Fruit fly (Drosophila melanogaster) whole organism, prepupa: ENCODE data around the gene CG32099.

ENCODE experiments used
- Blimp-1 ChIP-seq: fragments of 200-800 bp; sonication (Bioruptor generic); optimal IDR thresholded peaks from 3 replicates; lab custom pipeline; 2017; ENCODE audit warnings: missing biosample characterization, missing genetic modification characterization, mild to moderate bottlenecking, moderate library complexity, missing genetic modification reagents
- CG10631 ChIP-seq: fragments of 200-800 bp; sonication (Bioruptor generic); optimal IDR thresholded peaks from 2 replicates; lab custom pipeline; 2016; ENCODE audit warnings: missing biosample characterization, missing genetic modification characterization
- CG10669 ChIP-seq: fragments of 200-800 bp; sonication (Bioruptor generic); optimal IDR thresholded peaks from 3 replicates; lab custom pipeline; 2018; ENCODE audit warnings: missing biosample characterization, mild to moderate bottlenecking, missing genetic modification characterization, moderate library complexity
- CG11762 ChIP-seq: fragments of 200-800 bp; sonication (Bioruptor generic); optimal IDR thresholded peaks from 3 replicates; lab custom pipeline; 2016; ENCODE audit warnings: missing biosample characterization, missing genetic modification characterization; ENCODE audit not compliant: insufficient read depth
- CG16779 ChIP-seq: fragments of 200-800 bp; sonication (Bioruptor generic); optimal IDR thresholded peaks from 3 replicates; lab custom pipeline; 2017; ENCODE audit warnings: missing biosample characterization, mild to moderate bottlenecking, missing genetic modification characterization
- CG3032 ChIP-seq: fragments of 200-800 bp; optimal IDR thresholded peaks from 2 replicates; lab custom pipeline; 2019; ENCODE audit warnings: missing biosample characterization, mild to moderate bottlenecking, missing genetic modification characterization, moderate library complexity
- CG32006 ChIP-seq: fragments of 200-800 bp; sonication (Bioruptor generic); optimal IDR thresholded peaks from 3 replicates; lab custom pipeline; 2017; ENCODE audit warnings: missing biosample characterization, mild to moderate bottlenecking, missing genetic modification characterization
- CG34406 ChIP-seq: fragments of 200-800 bp; sonication (Bioruptor generic); optimal IDR thresholded peaks from 3 replicates; lab custom pipeline; 2016; ENCODE audit warnings: missing biosample characterization, missing genetic modification characterization
- CG3919 ChIP-seq: fragments of 200-800 bp; sonication (Bioruptor generic); optimal IDR thresholded peaks from 3 replicates; lab custom pipeline; 2016; ENCODE audit warnings: missing biosample characterization, missing genetic modification characterization
- CG6792 ChIP-seq: fragments of 200-800 bp; sonication (Bioruptor generic); optimal IDR thresholded peaks from 3 replicates; lab custom pipeline; 2016; ENCODE audit warnings: missing biosample characterization, missing genetic modification characterization
- CG6808 ChIP-seq: fragments of 200-800 bp; sonication (Bioruptor generic); optimal IDR thresholded peaks from 3 replicates; lab custom pipeline; 2017; ENCODE audit warnings: missing biosample characterization, missing genetic modification characterization, mild to moderate bottlenecking, moderate library complexity, missing genetic modification reagents
- CG7368 ChIP-seq: fragments of 200-800 bp; sonication (Bioruptor generic); optimal IDR thresholded peaks from 3 replicates; lab custom pipeline; 2016; ENCODE audit warnings: missing biosample characterization, missing genetic modification characterization
- CG8119 ChIP-seq: fragments of 200-800 bp; sonication (Bioruptor generic); IDR thresholded peaks from 3 replicates; pipeline ENCODE4 v1.3.6; 2022; ENCODE audit warnings: missing biosample characterization, missing genetic modification characterization
- CG8632 ChIP-seq: fragments of 200-800 bp; sonication (Bioruptor generic); optimal IDR thresholded peaks from 3 replicates; lab custom pipeline; 2016; ENCODE audit warnings: missing biosample characterization, missing genetic modification characterization
- CG9139 ChIP-seq: fragments of 200-800 bp; sonication (Bioruptor generic); optimal IDR thresholded peaks from 3 replicates; lab custom pipeline; 2017; ENCODE audit warnings: missing biosample characterization, mild to moderate bottlenecking, missing genetic modification characterization
- Eip75B ChIP-seq: fragments of 200-800 bp; sonication (Bioruptor generic); optimal IDR thresholded peaks from 3 replicates; lab custom pipeline; 2016; ENCODE audit warnings: missing biosample characterization, missing genetic modification characterization
- Eip78C ChIP-seq: fragments of 200-800 bp; sonication (Bioruptor generic); peaks from one replicate; lab custom pipeline; 2016; ENCODE audit warnings: missing biosample characterization, missing genetic modification characterization
- Ets96B ChIP-seq: fragments of 200-800 bp; optimal IDR thresholded peaks from 2 replicates; lab custom pipeline; 2019; ENCODE audit warnings: missing biosample characterization, mild to moderate bottlenecking, missing genetic modification characterization, moderate library complexity
- Gug ChIP-seq: fragments of 200-800 bp; sonication (Bioruptor generic); IDR thresholded peaks from 2 replicates; pipeline ENCODE4 v1.3.6; 2022; ENCODE audit warnings: missing biosample characterization, missing genetic modification characterization
- Hr39 ChIP-seq: fragments of 200-800 bp; sonication (Bioruptor generic); optimal IDR thresholded peaks from 2 replicates; lab custom pipeline; 2016; ENCODE audit warnings: missing biosample characterization, missing genetic modification characterization
- Hr4 ChIP-seq: fragments of 200-800 bp; sonication (Bioruptor generic); optimal IDR thresholded peaks from 3 replicates; lab custom pipeline; 2016; ENCODE audit warnings: missing biosample characterization, missing genetic modification characterization
- Lpt ChIP-seq: fragments of 200-800 bp; sonication (Bioruptor generic); optimal IDR thresholded peaks from 3 replicates; lab custom pipeline; 2016; ENCODE audit warnings: missing biosample characterization, missing genetic modification characterization
- Met ChIP-seq: fragments of 200-800 bp; sonication (Bioruptor generic); optimal IDR thresholded peaks from 3 replicates; lab custom pipeline; 2016; ENCODE audit warnings: missing biosample characterization, missing genetic modification characterization
- OdsH ChIP-seq: fragments of 200-800 bp; sonication (Bioruptor generic); optimal IDR thresholded peaks from 3 replicates; lab custom pipeline; 2016; ENCODE audit warnings: missing biosample characterization, missing genetic modification characterization
- Smox ChIP-seq: fragments of 200-800 bp; sonication (Bioruptor generic); optimal IDR thresholded peaks from 3 replicates; lab custom pipeline; 2016; ENCODE audit warnings: missing biosample characterization, missing genetic modification characterization
- Sox102F ChIP-seq: fragments of 200-800 bp; sonication (Bioruptor generic); optimal IDR thresholded peaks from 2 replicates; lab custom pipeline; 2016; ENCODE audit warnings: missing biosample characterization, mild to moderate bottlenecking, missing genetic modification characterization
- Sox14 ChIP-seq: fragments of 200-800 bp; sonication (Bioruptor generic); optimal IDR thresholded peaks from 3 replicates; lab custom pipeline; 2016; ENCODE audit warnings: missing biosample characterization, missing genetic modification characterization
- Sox15 ChIP-seq: fragments of 200-800 bp; sonication (Bioruptor generic); optimal IDR thresholded peaks from 3 replicates; lab custom pipeline; 2016; ENCODE audit warnings: missing biosample characterization, missing genetic modification characterization
- achi ChIP-seq: fragments of 200-800 bp; sonication (Bioruptor generic); optimal IDR thresholded peaks from 3 replicates; lab custom pipeline; 2016; ENCODE audit warnings: missing biosample characterization, missing genetic modification characterization
- acj6 ChIP-seq: fragments of 200-800 bp; sonication (Bioruptor generic); optimal IDR thresholded peaks from 3 replicates; lab custom pipeline; 2016; ENCODE audit warnings: missing biosample characterization, missing genetic modification characterization
- cyc ChIP-seq: fragments of 200-800 bp; sonication (Bioruptor generic); optimal IDR thresholded peaks from 3 replicates; lab custom pipeline; 2016; ENCODE audit warnings: missing biosample characterization, missing genetic modification characterization
- dac ChIP-seq: fragments of 200-800 bp; sonication (Bioruptor generic); optimal IDR thresholded peaks from 2 replicates; lab custom pipeline; 2017; ENCODE audit warnings: missing biosample characterization, mild to moderate bottlenecking, missing genetic modification characterization
- dsx ChIP-seq: fragments of 200-800 bp; optimal IDR thresholded peaks from 3 replicates; lab custom pipeline; 2019; ENCODE audit warnings: missing biosample characterization, mild to moderate bottlenecking, missing genetic modification characterization, moderate library complexity; ENCODE audit not compliant: poor library complexity, severe bottlenecking
- esn ChIP-seq: fragments of 200-800 bp; sonication (Bioruptor generic); optimal IDR thresholded peaks from 2 replicates; lab custom pipeline; 2016; ENCODE audit warnings: missing biosample characterization, mild to moderate bottlenecking, missing genetic modification characterization, moderate library complexity
- fd59A ChIP-seq: fragments of 200-800 bp; sonication (Bioruptor generic); optimal IDR thresholded peaks from 2 replicates; lab custom pipeline; 2017; ENCODE audit warnings: missing biosample characterization, mild to moderate bottlenecking, missing genetic modification characterization, missing genetic modification reagents
- fd85E ChIP-seq: fragments of 200-800 bp; sonication (Bioruptor generic); optimal IDR thresholded peaks from 3 replicates; lab custom pipeline; 2016; ENCODE audit warnings: missing biosample characterization, missing genetic modification characterization
- net ChIP-seq: fragments of 200-800 bp; sonication (Bioruptor generic); optimal IDR thresholded peaks from 3 replicates; lab custom pipeline; 2016; ENCODE audit warnings: missing biosample characterization, missing genetic modification characterization
- spab ChIP-seq: fragments of 200-800 bp; sonication (Bioruptor generic); optimal IDR thresholded peaks from 2 replicates; lab custom pipeline; 2017; ENCODE audit warnings: missing biosample characterization, mild to moderate bottlenecking, missing genetic modification characterization, missing genetic modification reagents
- ss ChIP-seq, 2 experiments: fragments of 200-800 bp; sonication (Bioruptor generic); optimal IDR thresholded peaks; 2 replicates in 1 of 2; 3 replicates in 1 of 2; lab custom pipeline; 2017 to 2018; ENCODE audit warnings: mild to moderate bottlenecking in 2 of 2, missing biosample characterization in 2 of 2, missing genetic modification characterization in 2 of 2, moderate library complexity in 1 of 2
- svp ChIP-seq: fragments of 200-800 bp; sonication (Bioruptor generic); peaks from one replicate; lab custom pipeline; 2016; ENCODE audit warnings: missing biosample characterization, missing genetic modification characterization
- topi ChIP-seq: fragments of 200-800 bp; sonication (Bioruptor generic); optimal IDR thresholded peaks from 3 replicates; lab custom pipeline; 2016; ENCODE audit warnings: missing biosample characterization, missing genetic modification characterization
- vri ChIP-seq: fragments of 200-800 bp; sonication (Bioruptor generic); optimal IDR thresholded peaks from 3 replicates; lab custom pipeline; 2016; ENCODE audit warnings: missing biosample characterization, mild to moderate bottlenecking, missing genetic modification characterization

Gene CG32099

dm6 chr3L:12149024-12149423, at the start of gene CG32099:
Gene CG32099 (plus strand): TSS chr3L:12149273.
- TF ChIP-seq Eip75B = no peak
- TF ChIP-seq Blimp-1 = no peak
- no peak for TF ChIP-seq CG34406 (GFP tag; lab: Kevin White, UChicago)
- TF ChIP-seq Lpt (GFP tag; lab: Kevin White, UChicago) = no peak
- no peak for TF ChIP-seq fd59A (GFP tag; lab: Kevin White, UChicago)
- no peak for TF ChIP-seq Sox102F (GFP tag; lab: Kevin White, UChicago)
- no peak for TF ChIP-seq CG8632
- no peak for TF ChIP-seq CG32006 (GFP tag; lab: Kevin White, UChicago)
- no peak for TF ChIP-seq Hr39
- TF ChIP-seq Smox (GFP tag; lab: Kevin White, UChicago) = no peak
- TF ChIP-seq fd85E (GFP tag; lab: Kevin White, UChicago) = no peak
- no peak for TF ChIP-seq CG11762 (GFP tag; lab: Kevin White, UChicago)
- no peak for TF ChIP-seq Hr4 (GFP tag; lab: Kevin White, UChicago)
- TF ChIP-seq CG8119 (GFP tag; lab: Robert Waterston, UW) = no peak
- no peak for TF ChIP-seq CG6808 (GFP tag; lab: Kevin White, UChicago)
- TF ChIP-seq ss (GFP tag; optimal IDR thresholded peaks at IDR 0.05; lab: Kevin White, UChicago) = no peak
- TF ChIP-seq dac (GFP tag; lab: Kevin White, UChicago) = no peak

DNA sequence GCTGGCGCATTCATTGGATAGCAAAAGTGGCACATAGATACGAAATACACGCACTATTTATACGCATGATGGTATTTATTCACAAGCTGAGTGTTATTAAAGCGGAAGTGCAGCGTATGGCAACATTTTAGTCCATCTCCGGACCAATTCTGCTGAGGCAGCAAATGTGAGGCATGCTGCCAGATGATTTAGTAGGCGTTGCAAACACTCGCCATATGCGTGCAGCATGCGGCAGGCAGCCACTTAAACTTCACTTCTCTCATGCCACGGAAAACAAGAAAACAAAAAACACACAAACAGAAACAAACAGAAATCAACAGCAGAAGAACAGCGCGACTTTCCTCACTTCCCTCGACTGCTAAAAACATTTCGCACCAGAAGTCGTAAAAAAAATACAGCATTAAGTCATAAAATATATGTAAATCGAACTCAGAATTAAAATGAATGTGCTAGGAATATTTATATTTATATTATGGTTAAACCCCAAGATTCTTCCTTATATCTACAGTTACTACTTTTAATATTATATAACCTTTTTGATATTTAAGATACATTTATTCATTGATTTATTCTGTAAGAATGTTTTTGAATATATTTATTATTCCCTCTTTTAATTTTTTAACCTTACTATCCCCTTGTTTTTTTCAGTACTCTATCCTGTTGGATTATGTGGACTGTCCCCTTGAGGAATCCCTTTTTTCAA, 49.6 kb upstream of the CG32099 start:
- TF ChIP-seq dac (GFP tag; lab: Kevin White, UChicago) (no peak), CG8632 (peak; percentile 47), Eip75B (no peak), spab (GFP tag; lab: Kevin White, UChicago) (peak; percentile 53), CG7368 (GFP tag; lab: Kevin White, UChicago) (no peak), CG3032 (tag; lab: Kevin White, UChicago) (peak; percentile 74), CG10631 (GFP tag; lab: Kevin White, UChicago) (peak; percentile 55), CG9139 (GFP tag; lab: Kevin White, UChicago) (no peak), CG11762 (GFP tag; lab: Kevin White, UChicago) (no peak), achi (GFP tag; lab: Kevin White, UChicago) (peak; percentile 13), Eip78C (GFP tag; lab: Kevin White, UChicago) (peak; percentile 88), esn (GFP tag; lab: Kevin White, UChicago) (peak; percentile 48), cyc (peak; percentile 14), vri (GFP tag; lab: Kevin White, UChicago) (peak; percentile 1), fd59A (GFP tag; lab: Kevin White, UChicago) (peak; percentile 7), CG3919 (peak; percentile 25), CG6792 (GFP tag; lab: Kevin White, UChicago) (peak; percentile 5), ss (GFP tag; optimal IDR thresholded peaks at IDR 0.05; lab: Kevin White, UChicago) (peak; percentile 72 to 81), CG6808 (GFP tag; lab: Kevin White, UChicago) (peak; percentile 61), CG34406 (GFP tag; lab: Kevin White, UChicago) (peak; percentile 21), CG16779 (no peak), OdsH (peak; percentile 27), Sox102F (GFP tag; lab: Kevin White, UChicago) (peak; percentile 7), Sox15 (GFP tag; lab: Kevin White, UChicago) (peak; percentile 13), dsx (GFP tag; lab: Kevin White, UChicago) (peak; percentile 59), CG10669 (GFP tag; lab: Kevin White, UChicago) (peak; percentile 43), Gug (no peak), Ets96B (tag; lab: Kevin White, UChicago) (peak; percentile 78), topi (GFP tag; lab: Kevin White, UChicago) (peak; percentile 7), net (peak; percentile 37), acj6 (GFP tag; lab: Kevin White, UChicago) (peak; percentile 22), svp (GFP tag; lab: Kevin White, UChicago) (peak; percentile 68), Met (GFP tag; lab: Kevin White, UChicago) (peak; percentile 22), Smox (GFP tag; lab: Kevin White, UChicago) (peak; percentile 21), Sox14 (GFP tag; lab: Kevin White, UChicago) (no peak)
